Worm (Caenorhabditis elegans) whole organism, L3 larva: Measurements from ENCODE around the gene nmt-1.

Experiments used
- R02D3.7 ChIP-seq: fragments of 150-350 bp; optimal IDR thresholded peaks from 2 replicates; lab custom pipeline; 2014; ENCODE audit warnings: missing biosample characterization, missing genetic modification characterization
- ZK546.5 ChIP-seq: sonication (generic microtip); optimal IDR thresholded peaks from 2 replicates; lab custom pipeline; 2017; ENCODE audit warnings: missing biosample characterization, missing genetic modification characterization
- aly-2 ChIP-seq: fragments of 150-350 bp; optimal IDR thresholded peaks from 2 replicates; lab custom pipeline; 2014; ENCODE audit warnings: missing biosample characterization, missing genetic modification characterization
- ama-1 ChIP-seq: fragments of 150-350 bp; optimal IDR thresholded peaks from 2 replicates; lab custom pipeline; 2018
- ceh-16 ChIP-seq: sonication (generic microtip); optimal IDR thresholded peaks from 2 replicates; lab custom pipeline; 2017; ENCODE audit warnings: missing biosample characterization, missing genetic modification characterization
- ceh-28 ChIP-seq: fragments of 150-350 bp; optimal IDR thresholded peaks from 2 replicates; lab custom pipeline; 2014; ENCODE audit warnings: missing biosample characterization, missing genetic modification reagents, missing genetic modification characterization
- ceh-82 ChIP-seq: fragments of 150-350 bp; optimal IDR thresholded peaks from 2 replicates; lab custom pipeline; 2014; ENCODE audit warnings: missing biosample characterization, missing genetic modification characterization
- ceh-9 ChIP-seq: sonication (generic microtip); optimal IDR thresholded peaks from 2 replicates; lab custom pipeline; 2018; ENCODE audit warnings: missing biosample characterization, missing genetic modification characterization
- daf-12 ChIP-seq: fragments of 150-350 bp; optimal IDR thresholded peaks from 2 replicates; lab custom pipeline; 2014; ENCODE audit warnings: missing biosample characterization, missing genetic modification reagents, missing genetic modification characterization
- egl-27 ChIP-seq: sonication (generic microtip); optimal IDR thresholded peaks from 4 replicates; lab custom pipeline; 2017; ENCODE audit warnings: missing biosample characterization, missing genetic modification reagents, missing genetic modification characterization
- egl-5 ChIP-seq: fragments of 150-350 bp; optimal IDR thresholded peaks from 2 replicates; lab custom pipeline; 2017; ENCODE audit warnings: missing biosample characterization, missing genetic modification reagents, missing genetic modification characterization, inconsistent platforms
- elt-1 ChIP-seq: fragments of 150-350 bp; optimal IDR thresholded peaks from 2 replicates; lab custom pipeline; 2014; ENCODE audit warnings: missing biosample characterization, missing genetic modification characterization
- elt-2 ChIP-seq: sonication (generic microtip); optimal IDR thresholded peaks from 2 replicates; lab custom pipeline; 2016; ENCODE audit warnings: missing genetic modification reagents, mild to moderate bottlenecking, missing genetic modification characterization, missing compliant biosample characterization
- eor-1 ChIP-seq, 2 experiments: fragments of 150-350 bp; optimal IDR thresholded peaks; 2 replicates each; lab custom pipeline; 2014 to 2018; ENCODE audit warnings: missing biosample characterization in 2 of 2, missing genetic modification characterization in 2 of 2
- fkh-10 ChIP-seq: sonication (generic microtip); optimal IDR thresholded peaks from 2 replicates; lab custom pipeline; 2017; ENCODE audit warnings: missing biosample characterization, missing genetic modification reagents, missing genetic modification characterization
- fos-1 ChIP-seq: fragments of 150-350 bp; optimal IDR thresholded peaks from 2 replicates; lab custom pipeline; 2014; ENCODE audit warnings: missing biosample characterization, missing genetic modification characterization
- jun-1 ChIP-seq: fragments of 150-350 bp; optimal IDR thresholded peaks from 2 replicates; lab custom pipeline; 2014; ENCODE audit warnings: missing biosample characterization, missing genetic modification reagents, missing genetic modification characterization
- lin-39 ChIP-seq: fragments of 150-350 bp; optimal IDR thresholded peaks from 2 replicates; lab custom pipeline; 2018; ENCODE audit warnings: missing biosample characterization, missing genetic modification reagents, missing genetic modification characterization
- lsy-12 ChIP-seq: sonication (generic microtip); optimal IDR thresholded peaks from 2 replicates; lab custom pipeline; 2016; ENCODE audit warnings: mild to moderate bottlenecking, missing genetic modification characterization, missing compliant biosample characterization
- mdl-1 ChIP-seq: fragments of 150-350 bp; optimal IDR thresholded peaks from 2 replicates; lab custom pipeline; 2014; ENCODE audit warnings: missing biosample characterization, missing genetic modification characterization
- nfya-1 ChIP-seq: sonication (generic microtip); optimal IDR thresholded peaks from 2 replicates; lab custom pipeline; 2017; ENCODE audit warnings: missing genetic modification characterization, mild to moderate bottlenecking, missing compliant biosample characterization, antibody characterized with exemption, moderate library complexity; ENCODE audit not compliant: insufficient read depth
- nhr-11 ChIP-seq: fragments of 150-350 bp; optimal IDR thresholded peaks from 2 replicates; lab custom pipeline; 2014; ENCODE audit warnings: missing biosample characterization, missing genetic modification characterization
- nhr-23 ChIP-seq: fragments of 150-350 bp; optimal IDR thresholded peaks from 2 replicates; lab custom pipeline; 2014; ENCODE audit warnings: missing biosample characterization, missing genetic modification reagents, missing genetic modification characterization
- nhr-25 ChIP-seq: sonication (generic microtip); optimal IDR thresholded peaks from 2 replicates; lab custom pipeline; 2017; ENCODE audit warnings: missing biosample characterization, missing genetic modification characterization
- nhr-28 ChIP-seq: fragments of 150-350 bp; optimal IDR thresholded peaks from 2 replicates; lab custom pipeline; 2014; ENCODE audit warnings: missing biosample characterization, missing genetic modification characterization
- nhr-67 ChIP-seq: fragments of 150-350 bp; optimal IDR thresholded peaks from 2 replicates; lab custom pipeline; 2014; ENCODE audit warnings: missing biosample characterization, missing genetic modification characterization
- nhr-76 ChIP-seq: fragments of 150-350 bp; sonication (generic microtip); optimal IDR thresholded peaks from 5 replicates; lab custom pipeline; 2014; ENCODE audit warnings: missing biosample characterization, missing genetic modification characterization
- pqm-1 ChIP-seq: fragments of 150-350 bp; optimal IDR thresholded peaks from 2 replicates; lab custom pipeline; 2017; ENCODE audit warnings: missing biosample characterization, missing genetic modification characterization, inconsistent platforms
- sea-2 ChIP-seq: fragments of 150-350 bp; sonication (generic microtip); optimal IDR thresholded peaks from 4 replicates; lab custom pipeline; 2014; ENCODE audit warnings: missing biosample characterization, missing genetic modification reagents, missing genetic modification characterization
- skn-1 ChIP-seq: fragments of 150-350 bp; optimal IDR thresholded peaks from 2 replicates; lab custom pipeline; 2014; ENCODE audit warnings: missing biosample characterization, missing genetic modification characterization
- snpc-4 ChIP-seq: fragments of 150-350 bp; optimal IDR thresholded peaks from 2 replicates; lab custom pipeline; 2014; ENCODE audit warnings: missing biosample characterization, missing genetic modification characterization
- unc-62 ChIP-seq: fragments of 150-350 bp; sonication (generic microtip); optimal IDR thresholded peaks from 4 replicates; lab custom pipeline; 2014; ENCODE audit warnings: missing biosample characterization, missing genetic modification reagents, missing genetic modification characterization
- zag-1 ChIP-seq: fragments of 150-350 bp; optimal IDR thresholded peaks from 2 replicates; lab custom pipeline; 2014; ENCODE audit warnings: missing biosample characterization, missing genetic modification characterization
- ztf-11 ChIP-seq: fragments of 150-350 bp; optimal IDR thresholded peaks from 2 replicates; lab custom pipeline; 2014; ENCODE audit warnings: missing biosample characterization, missing genetic modification characterization
- ztf-4 ChIP-seq: fragments of 150-350 bp; optimal IDR thresholded peaks from 2 replicates; lab custom pipeline; 2014; ENCODE audit warnings: missing biosample characterization, missing genetic modification characterization

Gene nmt-1

DNA sequence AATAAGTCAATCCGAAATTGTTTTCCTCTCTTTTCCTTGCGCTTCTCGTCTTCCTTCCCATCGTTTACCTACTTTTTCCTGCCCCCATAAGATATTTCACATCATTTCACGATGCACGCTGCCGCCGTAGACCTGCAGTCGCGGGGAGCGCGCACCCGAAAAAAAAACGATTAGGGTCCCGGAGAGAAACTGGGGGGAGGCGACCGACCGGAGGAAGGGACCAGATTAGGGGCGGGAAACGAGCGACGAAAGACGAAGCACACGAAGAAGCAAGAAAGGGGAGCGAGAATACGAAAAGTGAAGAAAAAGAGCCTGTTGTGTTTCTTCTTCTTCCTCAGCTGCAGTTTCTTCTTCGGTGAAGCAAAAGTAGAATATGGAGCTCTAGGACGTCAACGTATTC, 19.1 kb upstream of the nmt-1 start:
- TF ChIP-seq nhr-25 (tag; lab: Kevin White, UChicago) (no peak), ceh-9 (tag; lab: Kevin White, UChicago) (no peak), elt-1 (no peak), nfya-1 (tag; lab: Kevin White, UChicago) (peak; percentile 24), lin-39 (peak; percentile 96), ceh-28 (tag; lab: Kevin White, UChicago) (no peak), ama-1 (peak; percentile 12), fkh-10 (GFP tag; lab: Kevin White, UChicago) (peak; percentile 24), fos-1 (tag; lab: Kevin White, UChicago) (no peak), lsy-12 (tag; lab: Kevin White, UChicago) (no peak), snpc-4 (tag; lab: Kevin White, UChicago) (peak; percentile 31)

DNA sequence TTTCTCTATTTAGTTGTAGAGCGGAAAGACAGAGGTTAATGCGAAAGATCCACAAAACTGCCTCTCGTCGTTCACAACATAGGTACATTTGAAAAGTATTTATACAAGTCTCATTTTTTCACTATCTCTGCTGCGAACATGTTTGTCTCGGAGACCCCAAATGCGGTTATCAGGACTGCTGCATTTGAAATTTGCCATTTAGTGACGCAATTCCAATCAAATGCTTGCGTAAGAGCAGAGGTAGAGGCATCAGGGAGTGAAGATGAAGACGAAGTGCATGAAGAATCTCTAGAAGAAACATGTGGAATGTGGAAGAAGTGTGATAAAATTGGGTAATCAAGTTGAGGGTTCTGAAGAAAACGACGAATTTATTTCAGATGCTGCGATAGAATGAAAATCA, 18.0 kb upstream of the nmt-1 start:
- no peak for TF ChIP-seq ZK546.5 (tag; lab: Kevin White, UChicago)
- TF ChIP-seq elt-2 (tag; lab: Kevin White, UChicago): peak; percentile 55
- TF ChIP-seq eor-1 (tag; optimal IDR thresholded peaks at IDR 0.05; lab: Kevin White, UChicago): no peak

DNA sequence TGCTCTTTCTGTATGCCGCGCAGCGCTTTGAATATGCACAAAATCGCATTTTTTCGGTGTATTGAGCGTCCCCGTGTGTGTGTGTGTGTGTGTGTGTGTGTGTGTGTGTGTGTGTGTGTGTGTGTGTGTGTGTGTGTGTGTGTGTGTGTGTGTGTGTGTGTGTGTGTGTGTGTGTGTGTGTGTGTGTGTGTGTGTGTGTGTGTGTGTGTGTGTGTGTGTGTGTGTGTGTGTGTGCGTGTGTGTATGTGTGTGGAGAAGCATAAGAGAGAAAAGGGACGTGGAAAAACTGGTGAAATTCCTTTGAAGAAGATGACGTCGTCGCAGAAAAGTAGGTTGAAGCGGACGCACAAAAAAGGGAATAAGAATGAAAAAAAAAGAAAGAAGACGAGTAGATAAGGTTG, 17.3 kb upstream of the nmt-1 start:
- TF ChIP-seq lsy-12 (tag; lab: Kevin White, UChicago) (peak; percentile 87), elt-2 (tag; lab: Kevin White, UChicago) (peak; percentile 50), fkh-10 (GFP tag; lab: Kevin White, UChicago) (peak; percentile 36), nfya-1 (tag; lab: Kevin White, UChicago) (peak; percentile 27)

DNA sequence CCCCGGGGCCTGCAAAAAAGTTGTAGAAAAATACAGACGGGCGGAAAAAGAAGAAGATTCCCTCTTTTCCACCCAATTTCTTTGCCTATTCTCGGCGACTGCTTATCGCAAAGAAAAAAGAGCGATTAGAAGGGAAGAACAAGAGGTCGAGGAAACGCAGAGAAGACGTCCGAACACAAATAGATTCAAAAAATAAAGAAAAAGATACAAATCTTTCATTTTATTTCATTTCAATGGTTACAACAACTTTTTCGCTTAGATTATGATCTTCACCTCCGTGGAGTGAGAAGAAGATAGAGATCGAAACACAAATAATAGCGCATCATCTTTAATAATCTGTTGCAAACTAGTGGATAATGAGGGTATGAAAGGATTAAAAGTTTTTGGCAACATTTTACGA, 15.9 kb upstream of the nmt-1 start:
- TF ChIP-seq sea-2 (GFP tag; lab: Kevin White, UChicago) (no peak), pqm-1 (tag; lab: Kevin White, UChicago) (no peak), ceh-16 (tag; lab: Kevin White, UChicago) (no peak), elt-1 (peak; percentile 98), ZK546.5 (tag; lab: Kevin White, UChicago) (no peak), skn-1 (no peak), nhr-11 (tag; lab: Kevin White, UChicago) (no peak), egl-27 (tag; lab: Kevin White, UChicago) (no peak), unc-62 (GFP tag; lab: Kevin White, UChicago) (no peak), nhr-67 (tag; lab: Kevin White, UChicago) (no peak), nhr-28 (tag; lab: Kevin White, UChicago) (no peak), ceh-82 (tag; lab: Kevin White, UChicago) (no peak), ztf-4 (tag; lab: Kevin White, UChicago) (no peak), zag-1 (no peak), eor-1 (tag; optimal IDR thresholded peaks at IDR 0.05; lab: Kevin White, UChicago) (no peak), nhr-23 (tag; lab: Kevin White, UChicago) (peak; percentile 74), jun-1 (tag; lab: Kevin White, UChicago) (no peak), ztf-11 (no peak), R02D3.7 (tag; lab: Kevin White, UChicago) (no peak), ama-1 (peak; percentile 21), elt-2 (tag; lab: Kevin White, UChicago) (peak; percentile 44), mdl-1 (tag; lab: Kevin White, UChicago) (no peak), ceh-9 (tag; lab: Kevin White, UChicago) (no peak), aly-2 (no peak), lin-39 (no peak), nfya-1 (tag; lab: Kevin White, UChicago) (peak; percentile 10), fos-1 (tag; lab: Kevin White, UChicago) (no peak), lsy-12 (tag; lab: Kevin White, UChicago) (no peak), nhr-76 (tag; lab: Kevin White, UChicago) (no peak), daf-12 (tag; lab: Kevin White, UChicago) (no peak)

DNA sequence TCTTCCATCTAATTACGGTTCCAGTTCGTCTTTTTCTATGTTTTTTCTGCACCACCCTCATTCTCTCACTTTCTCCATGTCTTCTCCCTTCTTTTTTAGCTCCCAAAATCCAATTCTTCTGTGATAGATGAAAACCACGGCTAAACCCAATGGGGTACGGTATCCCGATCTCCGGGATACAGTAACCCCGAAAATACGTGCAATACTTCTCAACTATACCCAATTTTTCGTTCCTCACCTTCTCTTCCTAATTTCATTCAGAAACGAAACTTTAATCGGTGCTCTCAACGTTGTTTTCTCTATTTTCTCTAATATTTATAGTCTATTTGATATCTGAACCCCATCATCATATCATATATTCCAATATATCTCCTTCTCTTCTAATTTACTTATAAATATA, 7.5 kb upstream of the nmt-1 start:
- TF ChIP-seq fos-1 (tag; lab: Kevin White, UChicago) (no peak), nhr-23 (tag; lab: Kevin White, UChicago) (no peak), ztf-11 (no peak), sea-2 (GFP tag; lab: Kevin White, UChicago) (no peak), egl-5 (no peak), elt-1 (no peak), nhr-76 (tag; lab: Kevin White, UChicago) (no peak), ceh-9 (tag; lab: Kevin White, UChicago) (no peak), ama-1 (peak; percentile 13), aly-2 (peak; percentile 42), ceh-28 (tag; lab: Kevin White, UChicago) (no peak), ceh-82 (tag; lab: Kevin White, UChicago) (peak; percentile 36), nfya-1 (tag; lab: Kevin White, UChicago) (no peak), fkh-10 (GFP tag; lab: Kevin White, UChicago) (no peak), lsy-12 (tag; lab: Kevin White, UChicago) (peak; percentile 37)
